Worm (Caenorhabditis elegans) whole organism, L4 larva: ENCODE measurements around the gene srd-38.

Experiments used
- T20F7.1 ChIP-seq: fragments of 200-800 bp; sonication (Bioruptor generic); optimal IDR thresholded peaks from 2 replicates; lab custom pipeline; 2018; ENCODE audit warnings: mild to moderate bottlenecking, missing genetic modification characterization, missing compliant biosample characterization
- ZK546.5 ChIP-seq, 2 experiments: sonication (generic microtip); optimal IDR thresholded peaks; 2 replicates each; lab custom pipeline; 2017; ENCODE audit warnings: missing biosample characterization in 2 of 2, missing genetic modification characterization in 2 of 2
- aha-1 ChIP-seq: fragments of 150-350 bp; peaks from one replicate; lab custom pipeline; 2014; ENCODE audit warnings: missing biosample characterization, missing genetic modification characterization
- attf-4 ChIP-seq: sonication (generic microtip); optimal IDR thresholded peaks from 3 replicates; lab custom pipeline; 2017; ENCODE audit warnings: missing biosample characterization, missing genetic modification characterization
- ceh-20 ChIP-seq: fragments of 200-800 bp; sonication (Bioruptor generic); IDR thresholded peaks from 2 replicates; pipeline ENCODE4 v1.3.6; 2022; ENCODE audit warnings: missing genetic modification reagents, missing genetic modification characterization, missing compliant biosample characterization
- ceh-28 ChIP-seq: fragments of 150-350 bp; optimal IDR thresholded peaks from 2 replicates; lab custom pipeline; 2014; ENCODE audit warnings: missing biosample characterization, missing genetic modification reagents, missing genetic modification characterization
- daf-16 ChIP-seq, 3 experiments: sonication (generic microtip); optimal IDR thresholded peaks; 2 replicates each; lab custom pipeline; 2016 to 2017; ENCODE audit warnings: missing genetic modification characterization in 3 of 3, missing genetic modification reagents in 3 of 3, mild to moderate bottlenecking in 2 of 3, missing compliant biosample characterization in 2 of 3, missing biosample characterization in 1 of 3, moderate library complexity in 1 of 3
- dmd-6 ChIP-seq: fragments of 200-800 bp; sonication (Bioruptor generic); IDR thresholded peaks from 2 replicates; pipeline ENCODE4 v1.3.6; 2022; ENCODE audit warnings: missing genetic modification reagents, missing genetic modification characterization, missing compliant biosample characterization
- dve-1 ChIP-seq: sonication (generic microtip); optimal IDR thresholded peaks from 2 replicates; lab custom pipeline; 2017; ENCODE audit warnings: antibody characterized with exemption, mild to moderate bottlenecking, missing genetic modification characterization, missing compliant biosample characterization; ENCODE audit not compliant: insufficient read depth
- hlh-11 ChIP-seq: fragments of 200-800 bp; sonication (Bioruptor generic); optimal IDR thresholded peaks from 2 replicates; lab custom pipeline; 2018; ENCODE audit warnings: mild to moderate bottlenecking, missing genetic modification characterization, missing compliant biosample characterization
- hlh-30 ChIP-seq: sonication (generic microtip); optimal IDR thresholded peaks from 2 replicates; lab custom pipeline; 2017; ENCODE audit warnings: antibody characterized with exemption, mild to moderate bottlenecking, missing genetic modification characterization, missing compliant biosample characterization; ENCODE audit not compliant: insufficient read depth
- jun-1 ChIP-seq: fragments of 150-350 bp; optimal IDR thresholded peaks from 2 replicates; lab custom pipeline; 2014; ENCODE audit warnings: missing biosample characterization, missing genetic modification reagents, missing genetic modification characterization
- mxl-2 ChIP-seq: fragments of 200-800 bp; sonication (Bioruptor generic); conservative IDR thresholded peaks from 2 replicates; pipeline ENCODE4 v1.3.6; 2022; ENCODE audit warnings: missing genetic modification reagents, missing genetic modification characterization, missing compliant biosample characterization
- mxl-3 ChIP-seq: fragments of 200-800 bp; sonication (Bioruptor generic); optimal IDR thresholded peaks from 2 replicates; lab custom pipeline; 2018; ENCODE audit warnings: mild to moderate bottlenecking, missing genetic modification characterization, missing compliant biosample characterization
- nhr-10 ChIP-seq: fragments of 150-350 bp; optimal IDR thresholded peaks from 2 replicates; lab custom pipeline; 2014; ENCODE audit warnings: missing biosample characterization, missing genetic modification characterization
- nhr-237 ChIP-seq: sonication (generic microtip); optimal IDR thresholded peaks from 2 replicates; lab custom pipeline; 2017; ENCODE audit warnings: missing biosample characterization, missing genetic modification characterization
- nhr-28 ChIP-seq: fragments of 150-350 bp; optimal IDR thresholded peaks from 2 replicates; lab custom pipeline; 2014; ENCODE audit warnings: missing biosample characterization, missing genetic modification characterization
- pqm-1 ChIP-seq: sonication (generic microtip); optimal IDR thresholded peaks from 2 replicates; lab custom pipeline; 2017; ENCODE audit warnings: missing biosample characterization, missing genetic modification characterization
- rbr-2 ChIP-seq: sonication (generic microtip); optimal IDR thresholded peaks from 2 replicates; lab custom pipeline; 2016; ENCODE audit warnings: missing genotype, missing genetic modification characterization, missing compliant biosample characterization
- sdz-12 ChIP-seq: fragments of 200-800 bp; sonication (Bioruptor generic); optimal IDR thresholded peaks from 2 replicates; lab custom pipeline; 2018; ENCODE audit warnings: mild to moderate bottlenecking, missing genetic modification characterization, missing compliant biosample characterization
- unc-39 ChIP-seq: sonication (generic microtip); optimal IDR thresholded peaks from 2 replicates; lab custom pipeline; 2017; ENCODE audit warnings: missing biosample characterization, missing genetic modification characterization
- unc-62 ChIP-seq, 3 experiments: fragments of 150-350 bp in 1 of 3; sonication (generic microtip); optimal IDR thresholded peaks in 2 of 3; peaks in 1 of 3; 1 replicate in 1 of 3; 2 replicates in 2 of 3; lab custom pipeline; 2014 to 2017; ENCODE audit warnings: missing biosample characterization in 3 of 3, missing genetic modification characterization in 3 of 3, missing genetic modification reagents in 3 of 3, missing genotype in 1 of 3
- zip-2 ChIP-seq: fragments of 150-350 bp; optimal IDR thresholded peaks from 2 replicates; lab custom pipeline; 2014; ENCODE audit warnings: missing biosample characterization, missing genetic modification characterization

Gene srd-38

ce11 chrX:13341853-13342252 lies 50.2 kb downstream of the srd-38 start:
- no peak for TF ChIP-seq ZK546.5 (tag; optimal IDR thresholded peaks at IDR 0.05; lab: Kevin White, UChicago)
- TF ChIP-seq nhr-28, result peak; percentile 54
- TF ChIP-seq mxl-3 (GFP tag; lab: Kevin White, UChicago), result no peak
- no peak for TF ChIP-seq attf-4 (tag; lab: Kevin White, UChicago)
- peak; percentile 62 for TF ChIP-seq hlh-11
- no peak for TF ChIP-seq ceh-20 (GFP tag; lab: Robert Waterston, UW)
- no peak for TF ChIP-seq jun-1 (tag; lab: Kevin White, UChicago)
- TF ChIP-seq daf-16 (GFP tag; optimal IDR thresholded peaks at IDR 0.05; lab: Kevin White, UChicago), result no peak
- peak; percentile 65 for TF ChIP-seq daf-16 (tag; optimal IDR thresholded peaks at IDR 0.05; lab: Kevin White, UChicago)
- no peak for TF ChIP-seq unc-39 (tag; lab: Kevin White, UChicago)
- TF ChIP-seq nhr-237 (tag; lab: Kevin White, UChicago), result no peak
- peak in 1 of 2 experiments; percentile 23 for TF ChIP-seq unc-62 (GFP tag; optimal IDR thresholded peaks at IDR 0.05 in 1 of 2; lab: Kevin White, UChicago)
- no peak for TF ChIP-seq unc-62 (tag; optimal IDR thresholded peaks at IDR 0.05; lab: Kevin White, UChicago)
- TF ChIP-seq ceh-28, result no peak
- no peak for TF ChIP-seq mxl-2 (GFP tag; lab: Robert Waterston, UW)
- TF ChIP-seq dve-1 (tag; lab: Kevin White, UChicago), result peak; percentile 20
- no peak for TF ChIP-seq hlh-30 (tag; lab: Kevin White, UChicago)
- no peak for TF ChIP-seq sdz-12
- no peak for TF ChIP-seq rbr-2 (tag; lab: Kevin White, UChicago)
- TF ChIP-seq zip-2 (tag; lab: Kevin White, UChicago), result no peak
- TF ChIP-seq aha-1, result peak; percentile 51
- peak; percentile 62 for TF ChIP-seq dmd-6 (GFP tag; lab: Robert Waterston, UW)
- peak; percentile 58 for TF ChIP-seq pqm-1 (tag; lab: Kevin White, UChicago)
- no peak for TF ChIP-seq T20F7.1 (GFP tag; lab: Kevin White, UChicago)
- TF ChIP-seq nhr-10 (tag; lab: Kevin White, UChicago), result no peak
